Worm (Caenorhabditis elegans) whole organism, midembryonic: Measurements from ENCODE around the gene lim-8.

Source experiments
- cog-1 ChIP-seq: sonication (generic microtip); optimal IDR thresholded peaks from 2 replicates; lab custom pipeline; 2016; ENCODE audit warnings: missing genetic modification characterization, missing compliant biosample characterization
- flt-1 ChIP-seq: fragments of 200-800 bp; sonication (Bioruptor generic); IDR thresholded peaks from 2 replicates; pipeline ENCODE4 v1.3.6; 2022; ENCODE audit warnings: missing genetic modification characterization, missing compliant biosample characterization
- med-1 ChIP-seq: sonication (generic microtip); optimal IDR thresholded peaks from 2 replicates; lab custom pipeline; 2017; ENCODE audit warnings: missing genetic modification characterization, mild to moderate bottlenecking, missing compliant biosample characterization, antibody characterized with exemption, missing genetic modification reagents; ENCODE audit not compliant: insufficient read depth
- tab-1 ChIP-seq: fragments of 200-800 bp; sonication (Bioruptor generic); IDR thresholded peaks from 2 replicates; pipeline ENCODE4 v1.3.6; 2022; ENCODE audit warnings: missing genetic modification characterization, missing compliant biosample characterization
- ztf-23 ChIP-seq: fragments of 200-800 bp; sonication (Bioruptor generic); IDR thresholded peaks from 2 replicates; pipeline ENCODE4 v1.3.6; 2022; ENCODE audit warnings: missing genetic modification reagents, missing genetic modification characterization, missing compliant biosample characterization
- ztf-29 ChIP-seq: fragments of 200-800 bp; sonication (Bioruptor generic); IDR thresholded peaks from 2 replicates; pipeline ENCODE4 v1.3.6; 2022; ENCODE audit warnings: missing genetic modification reagents, missing genetic modification characterization, missing compliant biosample characterization

- no peak for TF ChIP-seq flt-1 (GFP tag; lab: Robert Waterston, UW)
- no peak for TF ChIP-seq cog-1 (tag; lab: Kevin White, UChicago)
- no peak for TF ChIP-seq ztf-23
- no peak for TF ChIP-seq ztf-29
- TF ChIP-seq tab-1 (GFP tag; lab: Robert Waterston, UW), result no peak
- no peak for TF ChIP-seq med-1
These were observed 47.7 kb downstream of the lim-8 start, which contains the start of gene srv-1 for ce11 chrIII:6850255-6850654.
